Worm (Caenorhabditis elegans) whole organism, young adult: Measurements from ENCODE around the gene elb-1.

Experiments used
- B0035.1 ChIP-seq: sonication (generic microtip); optimal IDR thresholded peaks from 2 replicates; lab custom pipeline; 2016; ENCODE audit warnings: missing genetic modification characterization, mild to moderate bottlenecking, missing compliant biosample characterization, missing genotype, missing genetic modification reagents
- C17E4.6 ChIP-seq: fragments of 200-800 bp; sonication (Bioruptor generic); IDR thresholded peaks from 2 replicates; pipeline ENCODE4 v1.3.6; 2022; ENCODE audit warnings: missing genetic modification reagents, missing genetic modification characterization, missing compliant biosample characterization
- F23B12.7 ChIP-seq: sonication (generic microtip); optimal IDR thresholded peaks from 2 replicates; lab custom pipeline; 2017; ENCODE audit warnings: missing genetic modification characterization, mild to moderate bottlenecking, missing compliant biosample characterization, antibody characterized with exemption, moderate library complexity; ENCODE audit not compliant: insufficient read depth
- F39B2.1 ChIP-seq: fragments of 200-800 bp; sonication (Bioruptor generic); IDR thresholded peaks from 2 replicates; pipeline ENCODE4 v1.3.6; 2022; ENCODE audit warnings: missing genetic modification reagents, missing genetic modification characterization, missing compliant biosample characterization
- F55B11.4 ChIP-seq: sonication (generic microtip); optimal IDR thresholded peaks from 2 replicates; lab custom pipeline; 2016; ENCODE audit warnings: missing compliant biosample characterization, missing genetic modification characterization, borderline replicate concordance; ENCODE audit not compliant: insufficient read depth
- F57A8.1 ChIP-seq: fragments of 200-800 bp; sonication (Bioruptor generic); optimal IDR thresholded peaks from 2 replicates; lab custom pipeline; 2018; ENCODE audit warnings: mild to moderate bottlenecking, missing genetic modification characterization, moderate library complexity, missing compliant biosample characterization
- F57C9.4 ChIP-seq: sonication (generic microtip); optimal IDR thresholded peaks from 2 replicates; lab custom pipeline; 2017; ENCODE audit warnings: mild to moderate bottlenecking, missing genetic modification characterization, missing compliant biosample characterization
- K11D2.4 ChIP-seq: fragments of 200-800 bp; sonication (Bioruptor generic); IDR thresholded peaks from 2 replicates; pipeline ENCODE4 v1.3.6; 2022; ENCODE audit warnings: missing genetic modification reagents, missing genetic modification characterization, missing compliant biosample characterization
- T07F8.4 ChIP-seq: sonication (generic microtip); optimal IDR thresholded peaks from 2 replicates; lab custom pipeline; 2016; ENCODE audit warnings: mild to moderate bottlenecking, missing genetic modification characterization, moderate library complexity, missing compliant biosample characterization
- T26A5.8 ChIP-seq: sonication (generic microtip); optimal IDR thresholded peaks from 2 replicates; lab custom pipeline; 2016; ENCODE audit warnings: missing genetic modification characterization, missing compliant biosample characterization
- Y53F4B.3 ChIP-seq: fragments of 200-800 bp; sonication (Bioruptor generic); IDR thresholded peaks from 2 replicates; pipeline ENCODE4 v1.3.6; 2022; ENCODE audit warnings: missing genetic modification reagents, missing genetic modification characterization, missing compliant biosample characterization
- Y79H2A.3 ChIP-seq: fragments of 200-800 bp; sonication (Bioruptor generic); conservative IDR thresholded peaks from 2 replicates; pipeline ENCODE4 v1.3.6; 2022; ENCODE audit warnings: missing genetic modification reagents, missing genetic modification characterization, missing compliant biosample characterization
- atf-7 ChIP-seq: sonication (generic microtip); optimal IDR thresholded peaks from 2 replicates; lab custom pipeline; 2017; ENCODE audit warnings: mild to moderate bottlenecking, missing genetic modification characterization, missing compliant biosample characterization
- attf-6 ChIP-seq: fragments of 200-800 bp; sonication (Bioruptor generic); IDR thresholded peaks from 2 replicates; pipeline ENCODE4 v1.3.6; 2022; ENCODE audit warnings: missing genetic modification reagents, missing genetic modification characterization, missing compliant biosample characterization
- bed-2 ChIP-seq: fragments of 200-800 bp; sonication (Bioruptor generic); IDR thresholded peaks from 2 replicates; pipeline ENCODE4 v1.3.6; 2022; ENCODE audit warnings: missing genetic modification reagents, missing genetic modification characterization, missing compliant biosample characterization
- cebp-2 ChIP-seq: fragments of 200-800 bp; sonication (Bioruptor generic); IDR thresholded peaks from 2 replicates; pipeline ENCODE4 v1.3.6; 2022; ENCODE audit warnings: missing genetic modification characterization, missing compliant biosample characterization
- ceh-27 ChIP-seq: fragments of 200-800 bp; sonication (Bioruptor generic); optimal IDR thresholded peaks from 2 replicates; lab custom pipeline; 2018; ENCODE audit warnings: mild to moderate bottlenecking, missing genetic modification characterization, moderate library complexity, missing compliant biosample characterization
- ceh-40 ChIP-seq: fragments of 200-800 bp; sonication (Bioruptor generic); IDR thresholded peaks from 2 replicates; pipeline ENCODE4 v1.3.6; 2022; ENCODE audit warnings: missing genetic modification characterization, missing compliant biosample characterization
- ceh-79 ChIP-seq: sonication (generic microtip); optimal IDR thresholded peaks from 2 replicates; lab custom pipeline; 2017; ENCODE audit warnings: mild to moderate bottlenecking, missing genetic modification characterization, missing compliant biosample characterization
- die-1 ChIP-seq: sonication (generic microtip); optimal IDR thresholded peaks from 2 replicates; lab custom pipeline; 2016; ENCODE audit warnings: missing genotype, mild to moderate bottlenecking, missing genetic modification characterization, missing compliant biosample characterization
- egl-44 ChIP-seq: fragments of 200-800 bp; sonication (Bioruptor generic); IDR thresholded peaks from 2 replicates; pipeline ENCODE4 v1.3.6; 2022; ENCODE audit warnings: missing genetic modification reagents, missing genetic modification characterization, missing compliant biosample characterization
- gei-17 ChIP-seq: fragments of 200-800 bp; sonication (Bioruptor generic); optimal IDR thresholded peaks from 2 replicates; lab custom pipeline; 2018; ENCODE audit warnings: mild to moderate bottlenecking, missing genetic modification characterization, missing compliant biosample characterization
- hsf-1 ChIP-seq: fragments of 200-800 bp; sonication (Bioruptor generic); IDR thresholded peaks from 2 replicates; pipeline ENCODE4 v1.3.6; 2022; ENCODE audit warnings: missing genetic modification reagents, missing genetic modification characterization, missing compliant biosample characterization
- lag-1 ChIP-seq: fragments of 200-800 bp; sonication (Bioruptor generic); IDR thresholded peaks from 2 replicates; pipeline ENCODE4 v1.3.6; 2022; ENCODE audit warnings: missing genetic modification reagents, missing genetic modification characterization, missing compliant biosample characterization
- lin-35 ChIP-seq, 3 experiments: fragments of 150-350 bp in 2 of 3; sonication (generic microtip) in 1 of 3; optimal IDR thresholded peaks; 2 replicates each; lab custom pipeline; 2014 to 2018; ENCODE audit warnings: missing biosample characterization in 3 of 3, missing genetic modification characterization in 3 of 3, missing genetic modification reagents in 3 of 3
- madf-6 ChIP-seq: fragments of 200-800 bp; sonication (Bioruptor generic); IDR thresholded peaks from 2 replicates; pipeline ENCODE4 v1.3.6; 2022; ENCODE audit warnings: missing genetic modification reagents, missing genetic modification characterization, missing compliant biosample characterization
- mcd-1 ChIP-seq: fragments of 200-800 bp; sonication (Bioruptor generic); IDR thresholded peaks from 2 replicates; pipeline ENCODE4 v1.3.6; 2022; ENCODE audit warnings: missing genetic modification reagents, missing genetic modification characterization, missing compliant biosample characterization
- mel-28 ChIP-seq: sonication (generic microtip); optimal IDR thresholded peaks from 2 replicates; lab custom pipeline; 2016; ENCODE audit warnings: borderline replicate concordance, mild to moderate bottlenecking, missing genetic modification characterization, missing compliant biosample characterization
- mxl-1 ChIP-seq: sonication (generic microtip); optimal IDR thresholded peaks from 2 replicates; lab custom pipeline; 2016; ENCODE audit warnings: missing genetic modification characterization, missing compliant biosample characterization
- nfya-2 ChIP-seq: fragments of 200-800 bp; sonication (Bioruptor generic); IDR thresholded peaks from 2 replicates; pipeline ENCODE4 v1.3.6; 2022; ENCODE audit warnings: missing genetic modification reagents, missing genetic modification characterization, missing compliant biosample characterization
- nfyb-1 ChIP-seq: fragments of 200-800 bp; sonication (Bioruptor generic); IDR thresholded peaks from 2 replicates; pipeline ENCODE4 v1.3.6; 2022; ENCODE audit warnings: missing genetic modification reagents, missing genetic modification characterization, missing compliant biosample characterization
- nhr-27 ChIP-seq: fragments of 200-800 bp; sonication (Bioruptor generic); optimal IDR thresholded peaks from 2 replicates; lab custom pipeline; 2018; ENCODE audit warnings: mild to moderate bottlenecking, missing genetic modification characterization, moderate library complexity, missing compliant biosample characterization
- pha-4 ChIP-seq: fragments of 150-350 bp; sonication (generic microtip); optimal IDR thresholded peaks from 2 replicates; lab custom pipeline; 2014; ENCODE audit warnings: missing biosample characterization, missing genetic modification reagents, missing genetic modification characterization
- rcor-1 ChIP-seq: fragments of 200-800 bp; sonication (Bioruptor generic); IDR thresholded peaks from 2 replicates; pipeline ENCODE4 v1.3.6; 2022; ENCODE audit warnings: missing genetic modification reagents, missing genetic modification characterization, missing compliant biosample characterization
- rec-8 ChIP-seq, 2 experiments: sonication (generic microtip); optimal IDR thresholded peaks; 2 replicates each; lab custom pipeline; 2016; ENCODE audit warnings: mild to moderate bottlenecking in 2 of 2, missing genetic modification characterization in 2 of 2, missing genetic modification reagents in 2 of 2, missing genotype in 2 of 2, missing biosample characterization in 1 of 2, missing compliant biosample characterization in 1 of 2, moderate library complexity in 1 of 2
- repo-1 ChIP-seq: sonication (generic microtip); optimal IDR thresholded peaks from 2 replicates; lab custom pipeline; 2017; ENCODE audit warnings: mild to moderate bottlenecking, missing genetic modification characterization, missing compliant biosample characterization
- rpc-1 ChIP-seq, 2 experiments: fragments of 150-350 bp in 1 of 2; sonication (generic microtip) in 1 of 2; optimal IDR thresholded peaks; 2 replicates each; lab custom pipeline; 2014 to 2018; ENCODE audit warnings: missing biosample characterization in 1 of 2, missing genetic modification characterization in 1 of 2, missing genetic modification reagents in 1 of 2, missing genotype in 1 of 2
- snpc-3.4 ChIP-seq: sonication (generic microtip); optimal IDR thresholded peaks from 2 replicates; lab custom pipeline; 2017; ENCODE audit warnings: missing genetic modification characterization, mild to moderate bottlenecking, missing compliant biosample characterization, antibody characterized with exemption, moderate library complexity, missing genotype, missing genetic modification reagents
- snpc-4 ChIP-seq, 5 experiments: fragments of 150-350 bp in 1 of 5; sonication (generic microtip) in 4 of 5; optimal IDR thresholded peaks; 2 replicates each; lab custom pipeline; 2014 to 2018; ENCODE audit warnings: missing genetic modification characterization in 5 of 5, missing biosample characterization in 3 of 5, antibody characterized with exemption in 2 of 5, mild to moderate bottlenecking in 2 of 5, missing compliant biosample characterization in 2 of 5, missing genotype in 2 of 5, moderate library complexity in 2 of 5, missing genetic modification reagents in 1 of 5
- sptf-2 ChIP-seq: fragments of 200-800 bp; sonication (Bioruptor generic); optimal IDR thresholded peaks from 2 replicates; lab custom pipeline; 2018; ENCODE audit warnings: mild to moderate bottlenecking, missing genetic modification characterization, missing compliant biosample characterization
- zim-3 ChIP-seq: sonication (generic microtip); optimal IDR thresholded peaks from 2 replicates; lab custom pipeline; 2017; ENCODE audit warnings: mild to moderate bottlenecking, missing genetic modification characterization, moderate library complexity, missing compliant biosample characterization

elb-1 gene

DNA sequence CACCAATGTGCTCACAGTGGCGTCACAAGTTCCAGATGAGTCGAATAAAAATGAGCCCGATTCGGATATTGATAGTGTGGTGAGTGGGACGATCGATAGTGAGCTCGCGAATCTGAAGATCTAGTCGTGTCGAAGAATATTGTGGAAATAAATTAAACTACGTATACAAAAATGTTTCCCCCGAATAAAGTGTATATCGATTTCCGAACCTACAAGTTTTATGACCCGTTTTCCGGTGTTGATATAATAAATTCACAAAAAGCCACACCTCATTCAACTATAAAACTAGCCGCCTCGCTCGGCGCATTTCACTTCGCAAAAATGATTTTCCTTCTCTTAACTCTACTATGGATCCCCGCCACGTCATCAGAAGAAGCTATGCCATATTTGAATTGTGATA lies 19.3 kb downstream of the elb-1 start, which contains the start of gene pqn-84:
Gene pqn-84 (plus strand): TSS at position 301 of the 400 bp plus-strand sequence.
- TF ChIP-seq die-1 (tag; lab: Kevin White, UChicago) (no peak), Y79H2A.3 (GFP tag; lab: Robert Waterston, UW) (no peak), ceh-27 (no peak), snpc-3.4 (no peak), rpc-1 (optimal IDR thresholded peaks at IDR 0.05; lab: Kevin White, UChicago) (no peak), rpc-1 (tag; optimal IDR thresholded peaks at IDR 0.05; lab: Kevin White, UChicago) (no peak), rec-8 (tag; optimal IDR thresholded peaks at IDR 0.05; lab: Kevin White, UChicago) (no peak), F39B2.1 (no peak), lag-1 (GFP tag; lab: Robert Waterston, UW) (no peak), zim-3 (tag; lab: Kevin White, UChicago) (no peak), atf-7 (tag; lab: Kevin White, UChicago) (no peak), nhr-27 (tag; lab: Kevin White, UChicago) (no peak)
- TF ChIP-seq, all 124 proteins: peak for 0

DNA sequence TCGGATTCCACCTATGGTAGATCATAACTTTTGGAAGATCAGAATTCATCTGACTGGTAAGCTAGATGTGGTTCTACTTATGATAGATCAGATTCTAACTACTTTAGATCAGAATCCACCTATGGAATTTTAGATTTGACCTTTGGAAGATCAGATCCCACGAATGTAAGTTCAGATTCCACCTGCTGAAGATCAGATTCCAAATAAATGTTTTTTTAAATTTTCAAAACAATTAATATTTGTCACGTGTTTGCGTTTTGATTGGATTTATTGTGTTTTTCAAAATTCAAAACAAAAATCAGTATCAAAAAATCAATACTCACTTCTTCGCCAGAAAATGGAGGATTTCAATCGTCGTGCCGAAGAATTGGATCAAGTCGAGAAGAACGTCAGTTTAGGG lies 20.7 kb downstream of the elb-1 start, which contains the start of gene Y41C4A.7:
Gene Y41C4A.7 (plus strand): TSS at position 301 of the 400 bp plus-strand sequence.
- no peak for TF ChIP-seq sptf-2
- TF ChIP-seq gei-17, result no peak
- no peak for TF ChIP-seq Y53F4B.3
- TF ChIP-seq F55B11.4 (tag; lab: Kevin White, UChicago), result no peak
- TF ChIP-seq mxl-1, result no peak

DNA sequence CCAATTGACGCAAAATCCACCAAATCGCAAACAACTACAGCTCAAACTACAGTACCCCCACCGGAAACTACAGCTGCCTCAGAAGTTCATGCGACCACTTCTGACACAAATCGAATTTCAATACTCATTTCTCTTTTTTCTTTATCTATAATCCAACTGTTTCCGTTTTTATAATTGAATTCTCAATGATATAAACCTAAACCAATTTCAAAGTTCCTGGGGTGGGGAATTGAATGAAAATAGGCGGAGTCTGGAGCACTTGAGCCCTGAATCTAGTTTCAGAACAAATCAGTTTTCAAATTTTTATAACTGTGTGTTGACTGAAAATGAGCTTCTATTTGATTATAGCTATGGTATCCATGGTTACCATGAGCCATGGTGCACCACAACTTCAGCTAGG lies 23.0 kb downstream of the elb-1 start, which contains the start of gene Y41C4A.6:
Gene Y41C4A.6 (plus strand): TSS at position 301 of the 400 bp plus-strand sequence.
- TF ChIP-seq nfyb-1 (GFP tag; lab: Robert Waterston, UW) (no peak), madf-6 (GFP tag; lab: Robert Waterston, UW) (no peak), T07F8.4 (tag; lab: Kevin White, UChicago) (no peak), F57A8.1 (no peak), F23B12.7 (no peak)

DNA sequence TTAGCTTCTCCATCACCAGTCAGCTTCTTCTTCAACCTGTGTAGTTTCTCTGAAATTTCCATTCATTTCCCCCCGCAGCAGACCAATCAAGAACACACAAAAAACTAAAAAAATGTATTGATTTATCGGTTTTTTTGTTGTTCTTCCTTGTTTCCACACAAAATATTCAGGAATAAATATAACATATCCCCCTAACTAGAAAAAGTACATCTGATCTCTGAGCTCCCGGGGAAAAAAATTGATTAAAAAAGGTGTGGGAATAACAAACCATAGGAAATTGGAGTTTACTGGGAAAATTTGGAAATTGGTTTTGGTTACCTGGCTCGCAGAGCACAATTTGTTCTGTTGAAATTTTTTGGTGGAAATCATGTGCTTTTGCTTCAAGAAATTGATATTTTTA lies 24.3 kb downstream of the elb-1 start, which contains the start of gene Y41C4A.22:
Gene Y41C4A.22 (plus strand): TSS at position 301 of the 400 bp plus-strand sequence.
- TF ChIP-seq cebp-2 (GFP tag; lab: Robert Waterston, UW) (no peak), ceh-79 (tag; lab: Kevin White, UChicago) (no peak), attf-6 (0 out of 2 replicates have a peak, but pooled peaks have one; percentile 18)

ce11 chrIII:11694506-11694947 lies 24.7 kb downstream of the elb-1 start:
- no peak for TF ChIP-seq rcor-1 (GFP tag; lab: Robert Waterston, UW)
- TF ChIP-seq snpc-4 (GFP tag; optimal IDR thresholded peaks at IDR 0.05; lab: Kevin White, UChicago), result no peak
- no peak for TF ChIP-seq snpc-4 (tag; optimal IDR thresholded peaks at IDR 0.05; lab: Kevin White, UChicago)
- TF ChIP-seq pha-4 (tag; lab: Kevin White, UChicago), result no peak
- no peak for TF ChIP-seq egl-44
- peak; percentile 51 for TF ChIP-seq zim-3 (tag; lab: Kevin White, UChicago)
- TF ChIP-seq ceh-40 (GFP tag; lab: Robert Waterston, UW), result no peak
- peak; percentile 45; the same call in 1 of the 2 replicates for TF ChIP-seq K11D2.4
- TF ChIP-seq T26A5.8 (tag; lab: Kevin White, UChicago), result no peak
- no peak for TF ChIP-seq sptf-2
- TF ChIP-seq repo-1, result peak; percentile 51
- peak; percentile 16 for TF ChIP-seq F57C9.4 (tag; lab: Kevin White, UChicago)
- TF ChIP-seq lin-35 (GFP tag; optimal IDR thresholded peaks at IDR 0.05; lab: Kevin White, UChicago), result peak in 1 of 3 experiments; percentile 44
- TF ChIP-seq B0035.1 (tag; lab: Kevin White, UChicago), result no peak
- peak; percentile 76 for TF ChIP-seq nfyb-1 (GFP tag; lab: Robert Waterston, UW)
- no peak for TF ChIP-seq C17E4.6 (GFP tag; lab: Robert Waterston, UW)
- TF ChIP-seq hsf-1 (GFP tag; lab: Robert Waterston, UW), result 0 out of 2 replicates have a peak, but pooled peaks have one; percentile 19
- no peak for TF ChIP-seq bed-2
- TF ChIP-seq mel-28 (tag; lab: Kevin White, UChicago), result peak; percentile 27
- 0 out of 2 replicates have a peak, but pooled peaks have one; percentile 72 for TF ChIP-seq nfya-2
- 0 out of 2 replicates have a peak, but pooled peaks have one; percentile 25 for TF ChIP-seq mcd-1 (GFP tag; lab: Robert Waterston, UW)
